Fruit fly (Drosophila melanogaster): Measurements from ENCODE around the gene CG8607.

Gene CG8607

dm6 chr3L:7339216-7339742, 19.4 kb downstream of the CG8607 start, which contains the start of the genes lark and eco:
lark (plus strand) TSS chr3L:7339266.
eco (minus strand) TSS chr3L:7339340.
- peak; percentile 3 for TF ChIP-seq CG12768 (GFP tag; optimal IDR thresholded peaks at IDR 0.05)
- peak; percentile 11 for TF ChIP-seq Mnt (GFP tag; optimal IDR thresholded peaks at IDR 0.05)
- peak; percentile 67 for TF ChIP-seq bab1 (GFP tag; optimal IDR thresholded peaks at IDR 0.05)
- peak; percentile 61 for TF ChIP-seq CG14711 (tag; optimal IDR thresholded peaks at IDR 0.05)
- TF ChIP-seq cic (GFP tag; optimal IDR thresholded peaks at IDR 0.05): no peak
- no peak for TF ChIP-seq kay (GFP tag; ENCODE audit: borderline replicate concordance)

- TF ChIP-seq cic (GFP tag; optimal IDR thresholded peaks at IDR 0.05) (peak; percentile 29), cnc (optimal IDR thresholded peaks at IDR 0.05) (no peak), CG12768 (GFP tag; optimal IDR thresholded peaks at IDR 0.05) (no peak), CG7045 (GFP tag; optimal IDR thresholded peaks at IDR 0.05) (no peak), Hr96 (GFP tag; optimal IDR thresholded peaks at IDR 0.05) (no peak), CG1620 (GFP tag; optimal IDR thresholded peaks at IDR 0.05) (no peak), CG33017 (tag; optimal IDR thresholded peaks at IDR 0.05) (no peak), tj (GFP tag; optimal IDR thresholded peaks at IDR 0.05) (no peak), CG14711 (tag; optimal IDR thresholded peaks at IDR 0.05) (no peak), pad (GFP tag; optimal IDR thresholded peaks at IDR 0.05) (no peak), CG11617 (GFP tag; optimal IDR thresholded peaks at IDR 0.05) (no peak), Crg-1 (GFP tag; optimal IDR thresholded peaks at IDR 0.05) (no peak), Mnt (GFP tag; optimal IDR thresholded peaks at IDR 0.05) (peak; percentile 9), kay (GFP tag; ENCODE audit: borderline replicate concordance) (no peak)
Measured at dm6 chr3L:7344001-7344400, 24.1 kb downstream of the CG8607 start.

dm6 chr3L:7344965-7345427, 25.1 kb downstream of the CG8607 start, which contains the start of gene Cln7:
Cln7 (minus strand) TSS chr3L:7345183.
- TF ChIP-seq CG12768 (GFP tag; optimal IDR thresholded peaks at IDR 0.05): peak; percentile 95
- peak; percentile 76 for TF ChIP-seq ovo (GFP tag; optimal IDR thresholded peaks at IDR 0.05)
- peak; percentile 86 for TF ChIP-seq CG11617 (GFP tag; optimal IDR thresholded peaks at IDR 0.05)
- peak; percentile 58 for TF ChIP-seq CG7101 (tag; optimal IDR thresholded peaks at IDR 0.05)
- peak; percentile 52 for TF ChIP-seq CG1620 (GFP tag; optimal IDR thresholded peaks at IDR 0.05)
- peak; percentile 84 for TF ChIP-seq Mnt (GFP tag; optimal IDR thresholded peaks at IDR 0.05)
- peak; percentile 48 for TF ChIP-seq pad (GFP tag; optimal IDR thresholded peaks at IDR 0.05)
- no peak for TF ChIP-seq CG5204 (GFP tag; optimal IDR thresholded peaks at IDR 0.05)
- peak; percentile 74 for TF ChIP-seq tj (GFP tag; optimal IDR thresholded peaks at IDR 0.05)
- TF ChIP-seq CG33017 (tag; optimal IDR thresholded peaks at IDR 0.05): peak; percentile 80
- TF ChIP-seq toe (GFP tag; optimal IDR thresholded peaks at IDR 0.05): no peak
- TF ChIP-seq bab1 (GFP tag; optimal IDR thresholded peaks at IDR 0.05): peak; percentile 96
- peak; percentile 36 for TF ChIP-seq Crg-1 (GFP tag; optimal IDR thresholded peaks at IDR 0.05)
- peak; percentile 46 for TF ChIP-seq CG14711 (tag; optimal IDR thresholded peaks at IDR 0.05)
- TF ChIP-seq kay (GFP tag; ENCODE audit: borderline replicate concordance): no peak
- peak; percentile 60 for TF ChIP-seq CG7045 (GFP tag; optimal IDR thresholded peaks at IDR 0.05)
- peak; percentile 97 for TF ChIP-seq cic (GFP tag; optimal IDR thresholded peaks at IDR 0.05)
- peak; percentile 80 for TF ChIP-seq Clk (GFP tag; optimal IDR thresholded peaks at IDR 0.05)
- TF ChIP-seq Hr96 (GFP tag; optimal IDR thresholded peaks at IDR 0.05): no peak
- no peak for TF ChIP-seq cnc (optimal IDR thresholded peaks at IDR 0.05)

DNA sequence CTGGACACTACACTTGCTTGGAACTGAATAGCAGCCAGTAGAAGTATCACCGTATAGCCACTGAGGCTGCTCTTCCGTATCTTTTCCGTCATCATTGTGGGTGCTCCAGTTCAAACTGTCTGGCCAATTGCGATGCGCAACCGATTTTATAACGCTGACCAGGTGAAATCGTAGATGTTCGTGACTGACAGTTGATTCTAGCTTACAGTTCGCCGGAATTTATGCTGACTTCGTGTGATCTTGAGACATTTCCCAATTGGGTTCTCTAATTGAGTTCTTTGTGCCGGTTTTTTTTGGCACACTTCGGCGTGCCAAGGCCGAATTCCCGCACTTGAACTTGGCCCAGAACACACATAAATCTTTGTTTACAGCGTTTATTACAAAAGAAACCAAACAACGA, 27.1 kb downstream of the CG8607 start, which contains the start of gene CG14834:
TSS of gene CG14834 (minus strand) at position 173 of the 400 bp plus-strand sequence.
- no peak for TF ChIP-seq CG33017 (tag; optimal IDR thresholded peaks at IDR 0.05)
- TF ChIP-seq tj (GFP tag; optimal IDR thresholded peaks at IDR 0.05): peak; percentile 93
- TF ChIP-seq cnc (optimal IDR thresholded peaks at IDR 0.05): no peak

- TF ChIP-seq toe (GFP tag; optimal IDR thresholded peaks at IDR 0.05): no peak
- no peak for TF ChIP-seq Crg-1 (GFP tag; optimal IDR thresholded peaks at IDR 0.05)
- TF ChIP-seq CG14711 (tag; optimal IDR thresholded peaks at IDR 0.05): peak; percentile 43
- no peak for TF ChIP-seq CG5204 (GFP tag; optimal IDR thresholded peaks at IDR 0.05)
- TF ChIP-seq tj (GFP tag; optimal IDR thresholded peaks at IDR 0.05): peak; percentile 19
- no peak for TF ChIP-seq pad (GFP tag; optimal IDR thresholded peaks at IDR 0.05)
- no peak for TF ChIP-seq Hr96 (GFP tag; optimal IDR thresholded peaks at IDR 0.05)
- TF ChIP-seq CG7101 (tag; optimal IDR thresholded peaks at IDR 0.05): peak; percentile 49
- peak; percentile 43 for TF ChIP-seq CG12768 (GFP tag; optimal IDR thresholded peaks at IDR 0.05)
- TF ChIP-seq CG33017 (tag; optimal IDR thresholded peaks at IDR 0.05): peak; percentile 26
- TF ChIP-seq ovo (GFP tag; optimal IDR thresholded peaks at IDR 0.05): peak; percentile 5
- TF ChIP-seq cnc (optimal IDR thresholded peaks at IDR 0.05): no peak
- TF ChIP-seq Mnt (GFP tag; optimal IDR thresholded peaks at IDR 0.05): peak; percentile 58
- peak; percentile 67 for TF ChIP-seq bab1 (GFP tag; optimal IDR thresholded peaks at IDR 0.05)
- peak; percentile 29 for TF ChIP-seq CG11617 (GFP tag; optimal IDR thresholded peaks at IDR 0.05)
Measured at dm6 chr3L:7347984-7348631, 28.2 kb downstream of the CG8607 start, which contains the start of the genes Srp19 and qm. Srp19 (minus strand) TSS chr3L:7348034. qm (plus strand) TSS chr3L:7348313.

- TF ChIP-seq bab1 (GFP tag; optimal IDR thresholded peaks at IDR 0.05) (no peak), CG14711 (tag; optimal IDR thresholded peaks at IDR 0.05) (no peak)
Measured at dm6 chr3L:7349311-7349710, 29.4 kb downstream of the CG8607 start.

Measured in whole organism, adult.